Fruit fly (Drosophila melanogaster) whole organism, embryonic: Measurements from ENCODE around the gene Cortactin.

Experiments used
- Atf6 ChIP-seq: fragments of 200-800 bp; sonication (Bioruptor generic); IDR thresholded peaks from 2 replicates; pipeline ENCODE4 v1.3.6; 2022; ENCODE audit warnings: missing biosample characterization, missing genetic modification characterization
- CG10209 ChIP-seq: fragments of 200-800 bp; sonication (Bioruptor generic); optimal IDR thresholded peaks from 3 replicates; lab custom pipeline; 2017; ENCODE audit warnings: missing biosample characterization, mild to moderate bottlenecking, missing genetic modification characterization, missing genetic modification reagents
- CG10431 ChIP-seq: fragments of 200-800 bp; sonication (Bioruptor generic); optimal IDR thresholded peaks from 3 replicates; lab custom pipeline; 2018; ENCODE audit warnings: missing biosample characterization, mild to moderate bottlenecking, missing genetic modification characterization
- CG10565 ChIP-seq: fragments of 200-800 bp; sonication (Bioruptor generic); optimal IDR thresholded peaks from 3 replicates; lab custom pipeline; 2016; ENCODE audit warnings: missing biosample characterization, mild to moderate bottlenecking, missing genetic modification characterization
- CG11695 ChIP-seq: fragments of 200-800 bp; sonication (Bioruptor generic); IDR thresholded peaks from 3 replicates; pipeline ENCODE4 v1.3.6; 2022; ENCODE audit warnings: missing biosample characterization, missing genetic modification characterization
- CG12104 ChIP-seq: fragments of 200-800 bp; sonication (Bioruptor generic); optimal IDR thresholded peaks from 3 replicates; lab custom pipeline; 2016; ENCODE audit warnings: missing biosample characterization, missing genetic modification characterization
- CG12219 ChIP-seq: fragments of 200-800 bp; sonication (Bioruptor generic); optimal IDR thresholded peaks from 3 replicates; lab custom pipeline; 2018; ENCODE audit warnings: missing biosample characterization, mild to moderate bottlenecking, missing genetic modification characterization
- CG17186 ChIP-seq: fragments of 200-800 bp; sonication (Bioruptor generic); optimal IDR thresholded peaks from 3 replicates; lab custom pipeline; 2017; ENCODE audit warnings: missing biosample characterization, missing genetic modification reagents, missing genetic modification characterization
- CG17568 ChIP-seq: fragments of 200-800 bp; sonication (Bioruptor generic); optimal IDR thresholded peaks from 2 replicates; lab custom pipeline; 2018; ENCODE audit warnings: missing biosample characterization, mild to moderate bottlenecking, missing genetic modification characterization, moderate library complexity
- CG2120 ChIP-seq: fragments of 200-800 bp; sonication (Bioruptor generic); optimal IDR thresholded peaks from 3 replicates; lab custom pipeline; 2016; ENCODE audit warnings: missing biosample characterization, missing genetic modification characterization
- CG2889 ChIP-seq: fragments of 200-800 bp; sonication (Bioruptor generic); IDR thresholded peaks from 3 replicates; pipeline ENCODE4 v1.3.6; 2022; ENCODE audit warnings: missing biosample characterization, missing genetic modification characterization
- CG30020 ChIP-seq: fragments of 200-800 bp; optimal IDR thresholded peaks from 2 replicates; lab custom pipeline; 2019; ENCODE audit warnings: missing biosample characterization, mild to moderate bottlenecking, missing genetic modification characterization, moderate library complexity
- CG42726 ChIP-seq: fragments of 200-800 bp; sonication (Bioruptor generic); IDR thresholded peaks from 2 replicates; pipeline ENCODE4 v1.3.6; 2022; ENCODE audit warnings: missing biosample characterization, missing genetic modification characterization; ENCODE audit not compliant: partially characterized antibody
- CG5180 ChIP-seq: fragments of 200-800 bp; sonication (Bioruptor generic); optimal IDR thresholded peaks from 3 replicates; lab custom pipeline; 2017; ENCODE audit warnings: missing biosample characterization, missing genetic modification characterization, mild to moderate bottlenecking, moderate library complexity, missing genetic modification reagents
- CG6765 ChIP-seq: fragments of 200-800 bp; sonication (Bioruptor generic); optimal IDR thresholded peaks from 3 replicates; lab custom pipeline; 2017; ENCODE audit warnings: missing biosample characterization, mild to moderate bottlenecking, missing genetic modification characterization
- Deaf1 ChIP-seq: fragments of 200-800 bp; optimal IDR thresholded peaks from 3 replicates; lab custom pipeline; 2019; ENCODE audit warnings: missing biosample characterization, mild to moderate bottlenecking, missing genetic modification characterization, moderate library complexity
- Dip2 ChIP-seq: fragments of 200-800 bp; sonication (Bioruptor generic); IDR thresholded peaks from 2 replicates; pipeline ENCODE4 v1.3.6; 2022; ENCODE audit warnings: missing biosample characterization, missing genetic modification characterization
- Dll ChIP-seq: fragments of 200-800 bp; sonication (Bioruptor generic); IDR thresholded peaks from 4 replicates; pipeline ENCODE4 v1.3.6; 2022; ENCODE audit warnings: missing biosample characterization, missing genetic modification characterization; ENCODE audit not compliant: partially characterized antibody
- E2f2 ChIP-seq: fragments of 200-800 bp; sonication (Bioruptor generic); IDR thresholded peaks from 2 replicates; pipeline ENCODE4 v1.3.6; 2022; ENCODE audit warnings: missing biosample characterization, missing genetic modification characterization
- Ets97D ChIP-seq: fragments of 200-800 bp; sonication (Bioruptor generic); optimal IDR thresholded peaks from 3 replicates; lab custom pipeline; 2016; ENCODE audit warnings: missing biosample characterization, missing genetic modification characterization
- Fer3 ChIP-seq: fragments of 200-800 bp; sonication (Bioruptor generic); optimal IDR thresholded peaks from 2 replicates; lab custom pipeline; 2018; ENCODE audit warnings: missing biosample characterization, mild to moderate bottlenecking, missing genetic modification characterization, moderate library complexity
- Gug ChIP-seq: fragments of 200-800 bp; sonication (Bioruptor generic); IDR thresholded peaks from 4 replicates; pipeline ENCODE4 v1.3.6; 2022; ENCODE audit warnings: missing biosample characterization, missing genetic modification characterization
- H2.0 ChIP-seq: fragments of 200-800 bp; sonication (Bioruptor generic); IDR thresholded peaks from 2 replicates; pipeline ENCODE4 v1.3.6; 2022; ENCODE audit warnings: missing biosample characterization, missing genetic modification characterization
- HHEX ChIP-seq: fragments of 200-800 bp; sonication (Bioruptor generic); optimal IDR thresholded peaks from 3 replicates; lab custom pipeline; 2017; ENCODE audit warnings: missing biosample characterization, mild to moderate bottlenecking, missing genetic modification characterization, missing genetic modification reagents
- HLH3B ChIP-seq: fragments of 200-800 bp; sonication (Bioruptor generic); IDR thresholded peaks from 2 replicates; pipeline ENCODE4 v1.3.6; 2022; ENCODE audit warnings: missing biosample characterization, missing genetic modification characterization
- Hr51 ChIP-seq, 2 experiments: fragments of 200-800 bp; sonication (Bioruptor generic); optimal IDR thresholded peaks; 2 replicates in 1 of 2; 3 replicates in 1 of 2; lab custom pipeline; 2016 to 2018; ENCODE audit warnings: missing biosample characterization in 2 of 2, missing genetic modification characterization in 2 of 2, mild to moderate bottlenecking in 1 of 2, moderate library complexity in 1 of 2
- Jarid2 ChIP-seq: fragments of 200-800 bp; sonication (Bioruptor generic); optimal IDR thresholded peaks from 3 replicates; lab custom pipeline; 2017; ENCODE audit warnings: mild to moderate bottlenecking, missing biosample characterization, missing genetic modification reagents, missing genetic modification characterization
- MBD-R2 ChIP-seq: fragments of 200-800 bp; sonication (Bioruptor generic); IDR thresholded peaks from 2 replicates; pipeline ENCODE4 v1.3.6; 2022; ENCODE audit warnings: missing biosample characterization, missing genetic modification characterization
- Mrtf ChIP-seq: fragments of 200-800 bp; sonication (Bioruptor generic); IDR thresholded peaks from 3 replicates; pipeline ENCODE4 v1.3.6; 2022; ENCODE audit warnings: missing biosample characterization, missing genetic modification characterization
- Neu2 ChIP-seq: fragments of 200-800 bp; sonication (Bioruptor generic); optimal IDR thresholded peaks from 3 replicates; lab custom pipeline; 2016; ENCODE audit warnings: missing biosample characterization, missing genetic modification characterization, borderline replicate concordance
- Nf-YB ChIP-seq: fragments of 200-800 bp; sonication (Bioruptor generic); optimal IDR thresholded peaks from 3 replicates; lab custom pipeline; 2019; ENCODE audit warnings: missing biosample characterization, mild to moderate bottlenecking, missing genetic modification characterization, moderate library complexity
- PHDP ChIP-seq: fragments of 200-800 bp; sonication (Bioruptor generic); optimal IDR thresholded peaks from 3 replicates; lab custom pipeline; 2018; ENCODE audit warnings: missing biosample characterization, mild to moderate bottlenecking, missing genetic modification characterization, moderate library complexity
- Rx ChIP-seq: fragments of 200-800 bp; sonication (Bioruptor generic); IDR thresholded peaks from 2 replicates; pipeline ENCODE4 v1.3.6; 2022; ENCODE audit warnings: missing biosample characterization, missing genetic modification characterization
- Trl ChIP-seq, 3 experiments: fragments of >200 bp in 2 of 3; fragments of 200-800 bp in 1 of 3; sonication (Bioruptor generic) in 1 of 3; optimal IDR thresholded peaks; 2 replicates in 1 of 3; 3 replicates in 2 of 3; lab custom pipeline; 2016 to 2017; ENCODE audit warnings: missing biosample characterization in 1 of 3, missing genetic modification characterization in 1 of 3
- YL-1 ChIP-seq: fragments of 200-800 bp; sonication (Bioruptor generic); optimal IDR thresholded peaks from 3 replicates; lab custom pipeline; 2017; ENCODE audit warnings: missing biosample characterization, mild to moderate bottlenecking, missing genetic modification characterization
- bab2 ChIP-seq: fragments of 200-800 bp; sonication (Bioruptor generic); optimal IDR thresholded peaks from 2 replicates; lab custom pipeline; 2016; ENCODE audit warnings: missing biosample characterization, missing genetic modification characterization
- cad ChIP-seq: fragments of >200 bp; optimal IDR thresholded peaks from 2 replicates; lab custom pipeline; 2017; ENCODE audit warnings: missing biosample characterization, missing genetic modification characterization
- cas ChIP-seq: fragments of 200-800 bp; sonication (Bioruptor generic); IDR thresholded peaks from 2 replicates; pipeline ENCODE4 v1.3.6; 2022; ENCODE audit warnings: missing biosample characterization, missing genetic modification characterization
- ci ChIP-seq: fragments of 200-800 bp; sonication (Bioruptor generic); IDR thresholded peaks from 3 replicates; pipeline ENCODE4 v1.3.6; 2022; ENCODE audit warnings: missing biosample characterization, missing genetic modification characterization
- dysf ChIP-seq: fragments of 200-800 bp; sonication (Bioruptor generic); IDR thresholded peaks from 3 replicates; pipeline ENCODE4 v1.3.6; 2022; ENCODE audit warnings: missing biosample characterization, missing genetic modification characterization
- emc ChIP-seq: fragments of 200-800 bp; sonication (Bioruptor generic); optimal IDR thresholded peaks from 2 replicates; lab custom pipeline; 2016; ENCODE audit warnings: missing biosample characterization, missing genetic modification characterization
- hth ChIP-seq: fragments of >200 bp; optimal IDR thresholded peaks from 2 replicates; lab custom pipeline; 2017; ENCODE audit warnings: inconsistent platforms
- kni ChIP-seq: fragments of 200-800 bp; sonication (Bioruptor generic); optimal IDR thresholded peaks from 3 replicates; lab custom pipeline; 2017; ENCODE audit warnings: mild to moderate bottlenecking, missing biosample characterization, missing genetic modification reagents, missing genetic modification characterization
- mam ChIP-seq: fragments of 200-800 bp; sonication (Bioruptor generic); optimal IDR thresholded peaks from 3 replicates; lab custom pipeline; 2016; ENCODE audit warnings: missing biosample characterization, missing genetic modification characterization
- onecut ChIP-seq: fragments of 200-800 bp; sonication (Bioruptor generic); IDR thresholded peaks from 2 replicates; pipeline ENCODE4 v1.3.6; 2022; ENCODE audit warnings: missing biosample characterization, missing genetic modification characterization
- pzg ChIP-seq: fragments of 200-800 bp; sonication (Bioruptor generic); optimal IDR thresholded peaks from 3 replicates; lab custom pipeline; 2018; ENCODE audit warnings: missing biosample characterization, mild to moderate bottlenecking, missing genetic modification characterization, moderate library complexity
- trh ChIP-seq: fragments of 200-800 bp; sonication (Bioruptor generic); optimal IDR thresholded peaks from 2 replicates; lab custom pipeline; 2016; ENCODE audit warnings: missing biosample characterization, missing genetic modification characterization
- wek ChIP-seq: fragments of 200-800 bp; sonication (Bioruptor generic); optimal IDR thresholded peaks from 3 replicates; lab custom pipeline; 2018; ENCODE audit warnings: missing biosample characterization, mild to moderate bottlenecking, missing genetic modification characterization, moderate library complexity
- zfh1 ChIP-seq: fragments of 200-800 bp; sonication (Bioruptor generic); IDR thresholded peaks from 3 replicates; pipeline ENCODE4 v1.3.6; 2022; ENCODE audit warnings: missing biosample characterization, missing genetic modification characterization

Cortactin gene

DNA sequence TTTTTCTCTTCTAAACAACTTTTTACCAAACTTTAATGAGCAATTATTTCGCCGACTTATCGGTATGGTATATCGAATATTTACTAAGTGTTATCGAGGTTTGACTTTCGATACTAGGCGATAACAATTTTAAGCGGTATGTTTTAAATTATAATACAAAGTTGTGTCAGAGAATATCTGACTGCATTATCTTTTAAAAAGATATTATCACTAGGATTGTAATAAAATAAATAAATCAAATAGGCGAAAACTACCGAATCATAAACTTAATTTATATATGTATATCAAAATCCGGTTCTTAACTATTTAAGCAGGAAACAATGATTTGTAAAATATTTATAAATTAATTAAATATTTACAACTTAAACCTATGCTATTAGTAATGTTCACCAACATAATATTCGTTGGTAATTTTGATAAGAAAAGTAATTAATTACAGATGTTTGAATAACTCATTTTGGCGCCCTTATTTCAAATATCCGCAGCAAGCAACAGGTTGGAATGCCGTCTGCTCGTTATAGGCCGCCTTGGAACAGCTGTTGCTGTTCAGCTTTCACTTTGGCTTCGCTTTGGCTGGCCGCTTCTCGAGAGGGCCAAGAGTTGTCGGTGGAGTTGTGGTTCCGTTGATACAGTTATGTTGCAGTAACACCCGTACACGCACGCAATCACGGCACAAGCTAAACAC, 43.8 kb upstream of the Cortactin start, which contains the start of the genes Sec15 and rtet (continued):
- TF ChIP-seq CG30020: peak; percentile 15
- peak; percentile 38 for TF ChIP-seq pzg (GFP tag; lab: Kevin White, UChicago)
- TF ChIP-seq trh (GFP tag; lab: Kevin White, UChicago): no peak
- no peak for TF ChIP-seq CG17568 (GFP tag; lab: Kevin White, UChicago)
- TF ChIP-seq E2f2 (GFP tag; lab: Robert Waterston, UW): peak; percentile 80
- TF ChIP-seq Ets97D (GFP tag; lab: Kevin White, UChicago): peak; percentile 17
- peak; percentile 50 for TF ChIP-seq CG12219
- peak; percentile 4 for TF ChIP-seq wek
- TF ChIP-seq CG6765 (GFP tag; lab: Kevin White, UChicago): peak; percentile 25
- peak; percentile 84 for TF ChIP-seq CG2120
- no peak for TF ChIP-seq Jarid2
- TF ChIP-seq PHDP: peak; percentile 81
- TF ChIP-seq CG12104 (GFP tag; lab: Kevin White, UChicago): peak; percentile 21
- peak; percentile 49; the same call in 2 of the 3 replicates for TF ChIP-seq Mrtf
- peak; percentile 38; the same call in 1 of the 2 replicates for TF ChIP-seq HLH3B
- no peak for TF ChIP-seq hth
- TF ChIP-seq Dll (GFP tag; lab: Robert Waterston, UW): peak; percentile 75; the same call in 3 of the 4 replicates
- peak; percentile 28 for TF ChIP-seq bab2 (GFP tag; lab: Kevin White, UChicago)
- peak; percentile 10 for TF ChIP-seq kni (GFP tag; lab: Kevin White, UChicago)
- peak; percentile 45; the same call in 1 of the 2 replicates for TF ChIP-seq Atf6
- peak; percentile 37 for TF ChIP-seq HHEX
- TF ChIP-seq onecut (GFP tag; lab: Robert Waterston, UW): peak; percentile 75
- no peak for TF ChIP-seq CG5180
- no peak for TF ChIP-seq CG11695 (GFP tag; lab: Robert Waterston, UW)
- TF ChIP-seq Neu2 (GFP tag; lab: Kevin White, UChicago): no peak
- no peak for TF ChIP-seq emc
- no peak for TF ChIP-seq Dip2
- TF ChIP-seq CG10209 (GFP tag; lab: Kevin White, UChicago): peak; percentile 54
- TF ChIP-seq CG2889 (GFP tag; lab: Robert Waterston, UW): peak; percentile 42; the same call in 1 of the 3 replicates
- no peak for TF ChIP-seq cad
- no peak for TF ChIP-seq cas (GFP tag; lab: Robert Waterston, UW)
- no peak for TF ChIP-seq CG10431
- no peak for TF ChIP-seq Deaf1 (tag; lab: Kevin White, UChicago)
- TF ChIP-seq Hr51 (GFP tag; optimal IDR thresholded peaks at IDR 0.05; lab: Kevin White, UChicago): peak; percentile 50 to 74
- TF ChIP-seq H2.0: peak; percentile 67
- TF ChIP-seq ci (GFP tag; lab: Robert Waterston, UW): peak; percentile 75
- peak; percentile 26 for TF ChIP-seq Nf-YB (GFP tag; lab: Kevin White, UChicago)
- TF ChIP-seq YL-1 (GFP tag; lab: Kevin White, UChicago): peak; percentile 16
- no peak for TF ChIP-seq Trl (optimal IDR thresholded peaks at IDR 0.05; lab: Kevin White, UChicago)
- TF ChIP-seq Trl (GFP tag; optimal IDR thresholded peaks at IDR 0.05; lab: Kevin White, UChicago): no peak
- no peak for TF ChIP-seq mam (GFP tag; lab: Kevin White, UChicago)
- TF ChIP-seq dysf (GFP tag; lab: Robert Waterston, UW): peak; percentile 66
- no peak for TF ChIP-seq Gug
- TF ChIP-seq MBD-R2 (GFP tag; lab: Robert Waterston, UW): peak; percentile 78
- TF ChIP-seq zfh1 (GFP tag; lab: Robert Waterston, UW): peak; percentile 48; the same call in 2 of the 3 replicates
- TF ChIP-seq CG17186: no peak
- TF ChIP-seq CG42726 (GFP tag; lab: Robert Waterston, UW): no peak
- TF ChIP-seq CG10565 (GFP tag; lab: Kevin White, UChicago): no peak
- TF ChIP-seq Rx (GFP tag; lab: Robert Waterston, UW): peak; percentile 6; the same call in 1 of the 2 replicates
- peak; percentile 50 for TF ChIP-seq Fer3
